Worm (Caenorhabditis elegans): ENCODE data around the gene shk-1.

Gene shk-1

DNA sequence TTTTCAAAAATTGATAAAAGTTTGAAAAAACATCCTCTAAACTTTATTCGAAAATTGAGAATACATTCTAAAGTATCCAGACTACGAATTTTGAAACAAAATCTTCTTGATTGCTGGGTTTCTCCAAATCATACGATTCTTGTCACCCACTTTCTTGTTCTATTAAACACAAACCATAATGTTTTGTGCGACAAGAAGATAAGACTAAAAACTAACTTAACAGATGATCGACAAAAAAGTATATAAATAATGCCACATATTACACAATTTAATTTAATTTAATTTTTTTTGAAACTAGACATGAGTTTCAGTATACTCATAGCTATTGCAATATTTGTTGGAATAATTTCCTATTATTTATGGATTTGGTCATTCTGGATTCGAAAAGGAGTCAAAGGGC is 45.3 kb downstream of the shk-1 start, which contains the start of gene cyp-13A7 (continued):
- TF ChIP-seq Y105C5A.15 (GFP tag; IDR thresholded peaks at IDR 0.05), result no peak

DNA sequence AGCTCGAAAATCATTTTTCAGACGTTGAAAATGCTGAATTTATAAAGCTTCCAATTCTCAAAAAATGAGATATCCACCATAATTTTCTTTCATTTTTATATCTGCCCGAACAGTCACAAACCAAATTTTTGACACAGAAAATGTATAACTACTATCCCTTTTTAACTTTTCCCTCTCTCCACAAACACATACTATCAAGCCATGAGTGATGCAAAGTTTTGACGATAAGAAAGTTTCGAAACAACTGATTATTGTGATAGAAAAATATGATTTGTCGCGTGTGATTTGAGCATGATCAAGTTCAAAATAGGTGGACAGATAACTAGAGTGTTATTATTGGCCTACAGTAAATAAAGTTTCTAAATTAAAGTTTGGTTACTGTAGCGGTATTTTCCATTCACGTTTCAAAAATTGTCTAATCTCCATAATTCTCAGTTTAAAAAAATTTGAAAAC is 49.5 kb downstream of the shk-1 start, which contains the start of gene cyp-13A8:
cyp-13A8 (minus strand) TSS at position 51 of the 454 bp plus-strand sequence.
- no peak for TF ChIP-seq lin-38 (GFP tag; IDR thresholded peaks at IDR 0.05)
- TF ChIP-seq ceh-82 (tag; optimal IDR thresholded peaks at IDR 0.05), result no peak
- peak; percentile 56 for TF ChIP-seq mxl-3 (GFP tag; optimal IDR thresholded peaks at IDR 0.05)
- no peak for TF ChIP-seq ZK546.5 (tag; optimal IDR thresholded peaks at IDR 0.05)
- no peak for TF ChIP-seq daf-16 (GFP tag; optimal IDR thresholded peaks at IDR 0.05)
- TF ChIP-seq daf-16 (tag; optimal IDR thresholded peaks at IDR 0.05), result peak; percentile 71
- TF ChIP-seq lsy-2 (tag; optimal IDR thresholded peaks at IDR 0.05), result no peak
- no peak for TF ChIP-seq F49E8.2 (tag; optimal IDR thresholded peaks at IDR 0.05; ENCODE audit: borderline replicate concordance)
- peak; percentile 79 for TF ChIP-seq hlh-11 (tag; optimal IDR thresholded peaks at IDR 0.05)
- TF ChIP-seq daf-12 (tag; optimal IDR thresholded peaks at IDR 0.05), result no peak
- TF ChIP-seq ceh-44 (GFP tag; IDR thresholded peaks at IDR 0.05), result no peak
- no peak for TF ChIP-seq Y75B8A.6 (GFP tag; IDR thresholded peaks at IDR 0.05)
- no peak for TF ChIP-seq spr-3 (GFP tag; optimal IDR thresholded peaks at IDR 0.05)
- no peak for TF ChIP-seq lin-13 (GFP tag; optimal IDR thresholded peaks at IDR 0.05)
- TF ChIP-seq nhr-28 (tag; optimal IDR thresholded peaks at IDR 0.05), result peak; percentile 78
- TF ChIP-seq jun-1 (tag; optimal IDR thresholded peaks at IDR 0.05), result no peak
- peak; percentile 91 for TF ChIP-seq pqm-1 (tag; optimal IDR thresholded peaks at IDR 0.05)
- TF ChIP-seq hmg-1.1 (GFP tag; IDR thresholded peaks at IDR 0.05), result no peak
- TF ChIP-seq unc-39 (tag; optimal IDR thresholded peaks at IDR 0.05), result no peak
- peak in 1 of 2 experiments; percentile 21 for TF ChIP-seq unc-62 (GFP tag; optimal IDR thresholded peaks at IDR 0.05 in 1 of 2)
- no peak for TF ChIP-seq unc-62 (tag; optimal IDR thresholded peaks at IDR 0.05)
- TF ChIP-seq saeg-2 (GFP tag; IDR thresholded peaks at IDR 0.05), result no peak
- no peak for TF ChIP-seq sdz-12 (GFP tag; optimal IDR thresholded peaks at IDR 0.05)
- no peak for TF ChIP-seq F10B5.3 (tag; optimal IDR thresholded peaks at IDR 0.05)
- TF ChIP-seq hlh-30 (tag; optimal IDR thresholded peaks at IDR 0.05; ENCODE audit: insufficient read depth), result peak; percentile 91
- TF ChIP-seq ceh-32 (tag; optimal IDR thresholded peaks at IDR 0.05; ENCODE audit: poor library complexity), result no peak
- no peak for TF ChIP-seq F26F4.8 (GFP tag; conservative IDR thresholded peaks at IDR 0.05)
- no peak for TF ChIP-seq ces-1 (GFP tag; optimal IDR thresholded peaks at IDR 0.05)
- TF ChIP-seq daf-8 (GFP tag; IDR thresholded peaks at IDR 0.05), result no peak
- peak in 1 of 2 experiments; percentile 66 for TF ChIP-seq mdl-1 (tag; optimal IDR thresholded peaks at IDR 0.05)
- no peak for TF ChIP-seq zfp-2 (tag; optimal IDR thresholded peaks at IDR 0.05)
- peak; percentile 1 for TF ChIP-seq nhr-77 (tag; optimal IDR thresholded peaks at IDR 0.05)
- TF ChIP-seq aha-1 (tag), result peak; percentile 38
- no peak for TF ChIP-seq nhr-42 (GFP tag; IDR thresholded peaks at IDR 0.05)
- TF ChIP-seq zip-11 (GFP tag; IDR thresholded peaks at IDR 0.05), result no peak
- TF ChIP-seq zip-2 (tag; optimal IDR thresholded peaks at IDR 0.05), result no peak
- TF ChIP-seq nhr-48 (tag; optimal IDR thresholded peaks at IDR 0.05), result no peak
- no peak for TF ChIP-seq spr-1 (tag; optimal IDR thresholded peaks at IDR 0.05)
- TF ChIP-seq ztf-7 (tag; optimal IDR thresholded peaks at IDR 0.05), result no peak
- no peak for TF ChIP-seq dmd-9 (GFP tag; IDR thresholded peaks at IDR 0.05)
- no peak for TF ChIP-seq hif-1 (tag; optimal IDR thresholded peaks at IDR 0.05)
- TF ChIP-seq dmd-6 (GFP tag; IDR thresholded peaks at IDR 0.05), result peak; percentile 90
- TF ChIP-seq fos-1 (tag; optimal IDR thresholded peaks at IDR 0.05), result no peak
- no peak for TF ChIP-seq Y105C5A.15 (GFP tag; IDR thresholded peaks at IDR 0.05)
- TF ChIP-seq mdt-29 (GFP tag; IDR thresholded peaks at IDR 0.05), result no peak
- TF ChIP-seq egl-43 (GFP tag; IDR thresholded peaks at IDR 0.05), result no peak
- TF ChIP-seq pha-4 (GFP tag; IDR thresholded peaks at IDR 0.05), result no peak
- TF ChIP-seq pha-4 (tag; optimal IDR thresholded peaks at IDR 0.05), result no peak
- TF ChIP-seq fkh-10 (GFP tag; optimal IDR thresholded peaks at IDR 0.05), result no peak
- TF ChIP-seq duxl-1 (tag; optimal IDR thresholded peaks at IDR 0.05; ENCODE audit: poor library complexity), result no peak
- no peak for TF ChIP-seq nhr-237 (tag; optimal IDR thresholded peaks at IDR 0.05)

Measured in whole organism, L4 larva.